Fruit fly (Drosophila melanogaster) whole organism, embryonic: Measurements from ENCODE around the gene NijB.

Experiments
- ATbp ChIP-seq: fragments of 200-800 bp; sonication (Bioruptor generic); optimal IDR thresholded peaks from 2 replicates; lab custom pipeline; 2017; ENCODE audit warnings: missing biosample characterization, mild to moderate bottlenecking, missing genetic modification characterization, missing genetic modification reagents
- Antp ChIP-seq: fragments of 200-800 bp; sonication (Bioruptor generic); optimal IDR thresholded peaks from 3 replicates; lab custom pipeline; 2016; ENCODE audit warnings: missing biosample characterization, missing genetic modification characterization
- B-H2 ChIP-seq: fragments of 200-800 bp; sonication (Bioruptor generic); optimal IDR thresholded peaks from 2 replicates; lab custom pipeline; 2018; ENCODE audit warnings: missing biosample characterization, mild to moderate bottlenecking, missing genetic modification characterization
- Bteb2 ChIP-seq: fragments of 200-800 bp; sonication (Bioruptor generic); optimal IDR thresholded peaks from 2 replicates; lab custom pipeline; 2016; ENCODE audit warnings: missing biosample characterization, missing genetic modification characterization
- CG11560 ChIP-seq: fragments of 200-800 bp; sonication (Bioruptor generic); IDR thresholded peaks from 3 replicates; pipeline ENCODE4 v1.3.6; 2022; ENCODE audit warnings: missing biosample characterization, missing genetic modification characterization
- CG13123 ChIP-seq: fragments of 200-800 bp; sonication (Bioruptor generic); optimal IDR thresholded peaks from 2 replicates; lab custom pipeline; 2016; ENCODE audit warnings: missing biosample characterization, missing genetic modification characterization
- CG1529 ChIP-seq: fragments of 200-800 bp; sonication (Bioruptor generic); optimal IDR thresholded peaks from 3 replicates; lab custom pipeline; 2018; ENCODE audit warnings: missing biosample characterization, missing genetic modification characterization
- CG15479 ChIP-seq: fragments of 200-800 bp; sonication (Bioruptor generic); optimal IDR thresholded peaks from 3 replicates; lab custom pipeline; 2019; ENCODE audit warnings: missing biosample characterization, mild to moderate bottlenecking, missing genetic modification characterization, moderate library complexity
- CG17359 ChIP-seq: fragments of 200-800 bp; sonication (Bioruptor generic); optimal IDR thresholded peaks from 3 replicates; lab custom pipeline; 2018; ENCODE audit warnings: missing biosample characterization, mild to moderate bottlenecking, missing genetic modification characterization, moderate library complexity
- CG17361 ChIP-seq: fragments of 200-800 bp; sonication (Bioruptor generic); IDR thresholded peaks from 3 replicates; pipeline ENCODE4 v1.3.6; 2022; ENCODE audit warnings: missing biosample characterization, missing genetic modification characterization
- CG30020 ChIP-seq: fragments of 200-800 bp; optimal IDR thresholded peaks from 2 replicates; lab custom pipeline; 2019; ENCODE audit warnings: missing biosample characterization, mild to moderate bottlenecking, missing genetic modification characterization, moderate library complexity
- CG30403 ChIP-seq: fragments of 200-800 bp; sonication (Bioruptor generic); optimal IDR thresholded peaks from 3 replicates; lab custom pipeline; 2016; ENCODE audit warnings: missing biosample characterization, missing genetic modification characterization
- CG31224 ChIP-seq: fragments of 200-800 bp; sonication (Bioruptor generic); IDR thresholded peaks from 2 replicates; pipeline ENCODE4 v1.3.6; 2022; ENCODE audit warnings: missing biosample characterization, missing genetic modification characterization
- CG4617 ChIP-seq: fragments of 200-800 bp; sonication (Bioruptor generic); optimal IDR thresholded peaks from 3 replicates; lab custom pipeline; 2016; ENCODE audit warnings: missing biosample characterization, missing genetic modification characterization, borderline replicate concordance
- CG6654 ChIP-seq: fragments of 200-800 bp; sonication (Bioruptor generic); optimal IDR thresholded peaks from 2 replicates; lab custom pipeline; 2017; ENCODE audit warnings: missing biosample characterization, mild to moderate bottlenecking, missing genetic modification characterization
- CG7839 ChIP-seq: fragments of 200-800 bp; sonication (Bioruptor generic); optimal IDR thresholded peaks from 3 replicates; lab custom pipeline; 2018; ENCODE audit warnings: missing biosample characterization, mild to moderate bottlenecking, missing genetic modification characterization, moderate library complexity
- CG8290 ChIP-seq, 3 experiments: fragments of 200-800 bp; sonication (Bioruptor generic); optimal IDR thresholded peaks; 2 replicates each; lab custom pipeline; 2016 to 2019; ENCODE audit warnings: missing biosample characterization in 3 of 3, missing genetic modification characterization in 3 of 3, mild to moderate bottlenecking in 2 of 3, moderate library complexity in 1 of 3
- CG9609 ChIP-seq: fragments of 200-800 bp; sonication (Bioruptor generic); optimal IDR thresholded peaks from 3 replicates; lab custom pipeline; 2016; ENCODE audit warnings: missing biosample characterization, missing genetic modification characterization
- CG9797 ChIP-seq: fragments of 200-800 bp; sonication (Bioruptor generic); optimal IDR thresholded peaks from 3 replicates; lab custom pipeline; 2018; ENCODE audit warnings: missing biosample characterization, mild to moderate bottlenecking, missing genetic modification characterization
- CG9876 ChIP-seq: fragments of 200-800 bp; sonication (Bioruptor generic); optimal IDR thresholded peaks from 2 replicates; lab custom pipeline; 2016; ENCODE audit warnings: missing biosample characterization, missing genetic modification characterization
- Gug ChIP-seq: fragments of 200-800 bp; sonication (Bioruptor generic); IDR thresholded peaks from 4 replicates; pipeline ENCODE4 v1.3.6; 2022; ENCODE audit warnings: missing biosample characterization, missing genetic modification characterization
- HLH54F ChIP-seq: fragments of 200-800 bp; sonication (Bioruptor generic); optimal IDR thresholded peaks from 3 replicates; lab custom pipeline; 2016; ENCODE audit warnings: missing biosample characterization, missing genetic modification characterization
- Hand ChIP-seq: fragments of 200-800 bp; sonication (Bioruptor generic); optimal IDR thresholded peaks from 2 replicates; lab custom pipeline; 2017; ENCODE audit warnings: mild to moderate bottlenecking, missing biosample characterization, missing genetic modification reagents, missing genetic modification characterization
- Hey ChIP-seq: fragments of 200-800 bp; sonication (Bioruptor generic); optimal IDR thresholded peaks from 3 replicates; lab custom pipeline; 2018; ENCODE audit warnings: missing biosample characterization, mild to moderate bottlenecking, missing genetic modification characterization
- HmgZ ChIP-seq: fragments of 200-800 bp; sonication (Bioruptor generic); optimal IDR thresholded peaks from 2 replicates; lab custom pipeline; 2018; ENCODE audit warnings: missing biosample characterization, mild to moderate bottlenecking, missing genetic modification characterization
- Hmr ChIP-seq: fragments of 200-800 bp; sonication (Bioruptor generic); optimal IDR thresholded peaks from 3 replicates; lab custom pipeline; 2017; ENCODE audit warnings: mild to moderate bottlenecking, missing biosample characterization, missing genetic modification reagents, missing genetic modification characterization
- Mes4 ChIP-seq: fragments of 200-800 bp; sonication (Bioruptor generic); optimal IDR thresholded peaks from 2 replicates; lab custom pipeline; 2016; ENCODE audit warnings: missing biosample characterization, missing genetic modification characterization
- NC2α ChIP-seq: fragments of 200-800 bp; sonication (Bioruptor generic); optimal IDR thresholded peaks from 2 replicates; lab custom pipeline; 2016; ENCODE audit warnings: missing biosample characterization, missing genetic modification characterization
- Neu2 ChIP-seq: fragments of 200-800 bp; sonication (Bioruptor generic); optimal IDR thresholded peaks from 3 replicates; lab custom pipeline; 2016; ENCODE audit warnings: missing biosample characterization, missing genetic modification characterization, borderline replicate concordance
- Nf-YA ChIP-seq: fragments of 200-800 bp; sonication (Bioruptor generic); IDR thresholded peaks from 2 replicates; pipeline ENCODE4 v1.3.6; 2022; ENCODE audit warnings: missing biosample characterization, missing genetic modification characterization
- Side ChIP-seq: fragments of 200-800 bp; sonication (Bioruptor generic); optimal IDR thresholded peaks from 2 replicates; lab custom pipeline; 2016; ENCODE audit warnings: missing biosample characterization, missing genetic modification characterization
- Vsx1 ChIP-seq: fragments of 200-800 bp; sonication (Bioruptor generic); optimal IDR thresholded peaks from 2 replicates; lab custom pipeline; 2017; ENCODE audit warnings: missing biosample characterization, mild to moderate bottlenecking, missing genetic modification characterization, missing genetic modification reagents
- bsh ChIP-seq, 2 experiments: fragments of 200-800 bp; sonication (Bioruptor generic); optimal IDR thresholded peaks; 2 replicates each; lab custom pipeline; 2017 to 2018; ENCODE audit warnings: mild to moderate bottlenecking in 2 of 2, missing biosample characterization in 2 of 2, missing genetic modification characterization in 2 of 2, moderate library complexity in 1 of 2
- btn ChIP-seq: fragments of 200-800 bp; sonication (Bioruptor generic); optimal IDR thresholded peaks from 2 replicates; lab custom pipeline; 2016; ENCODE audit warnings: missing biosample characterization, missing genetic modification characterization
- crc ChIP-seq: fragments of 200-800 bp; sonication (Bioruptor generic); optimal IDR thresholded peaks from 2 replicates; lab custom pipeline; 2016; ENCODE audit warnings: missing biosample characterization, missing genetic modification characterization
- dmrt99B ChIP-seq: fragments of 200-800 bp; sonication (Bioruptor generic); optimal IDR thresholded peaks from 2 replicates; lab custom pipeline; 2018; ENCODE audit warnings: missing biosample characterization, mild to moderate bottlenecking, missing genetic modification characterization, moderate library complexity
- gsb-n ChIP-seq: fragments of 200-800 bp; sonication (Bioruptor generic); optimal IDR thresholded peaks from 3 replicates; lab custom pipeline; 2018; ENCODE audit warnings: missing biosample characterization, mild to moderate bottlenecking, missing genetic modification characterization
- h ChIP-seq: fragments of >200 bp; optimal IDR thresholded peaks from 2 replicates; lab custom pipeline; 2017
- hb ChIP-seq: fragments of 200-800 bp; sonication (Bioruptor generic); IDR thresholded peaks from 3 replicates; pipeline ENCODE4 v1.3.6; 2022; ENCODE audit warnings: missing biosample characterization, missing genetic modification characterization; ENCODE audit not compliant: partially characterized antibody
- hbn ChIP-seq: fragments of 200-800 bp; sonication (Bioruptor generic); IDR thresholded peaks from 2 replicates; pipeline ENCODE4 v1.3.6; 2022; ENCODE audit warnings: missing biosample characterization, missing genetic modification characterization; ENCODE audit not compliant: partially characterized antibody
- her ChIP-seq: fragments of 200-800 bp; sonication (Bioruptor generic); optimal IDR thresholded peaks from 2 replicates; lab custom pipeline; 2016; ENCODE audit warnings: missing biosample characterization, missing genetic modification characterization
- lmd ChIP-seq: fragments of 200-800 bp; sonication (Bioruptor generic); IDR thresholded peaks from 2 replicates; pipeline ENCODE4 v1.3.6; 2022; ENCODE audit warnings: missing biosample characterization, missing genetic modification characterization
- lov ChIP-seq, 2 experiments: fragments of 200-800 bp in 1 of 2; fragments of >200 bp in 1 of 2; sonication (Bioruptor generic) in 1 of 2; IDR thresholded peaks in 1 of 2; optimal IDR thresholded peaks in 1 of 2; 2 replicates in 1 of 2; 3 replicates in 1 of 2; pipeline versions ENCODE4 v1.3.6 to Lab custom; 2017 to 2022; ENCODE audit warnings: missing biosample characterization in 1 of 2, missing genetic modification characterization in 1 of 2
- nerfin-1 ChIP-seq: fragments of 200-800 bp; sonication (Bioruptor generic); optimal IDR thresholded peaks from 3 replicates; lab custom pipeline; 2019; ENCODE audit warnings: missing biosample characterization, mild to moderate bottlenecking, missing genetic modification characterization, moderate library complexity
- p53 ChIP-seq: fragments of 200-800 bp; sonication (Bioruptor generic); optimal IDR thresholded peaks from 2 replicates; lab custom pipeline; 2016; ENCODE audit warnings: missing biosample characterization, missing genetic modification characterization
- sna ChIP-seq: fragments of 200-800 bp; sonication (Bioruptor generic); IDR thresholded peaks from 2 replicates; pipeline ENCODE4 v1.3.6; 2022; ENCODE audit warnings: missing biosample characterization, missing genetic modification characterization; ENCODE audit not compliant: partially characterized antibody
- toy ChIP-seq: fragments of 200-800 bp; sonication (Bioruptor generic); IDR thresholded peaks from 2 replicates; pipeline ENCODE4 v1.3.6; 2022; ENCODE audit warnings: missing biosample characterization, missing genetic modification characterization
- trem ChIP-seq: fragments of 200-800 bp; optimal IDR thresholded peaks from 3 replicates; lab custom pipeline; 2019; ENCODE audit warnings: missing biosample characterization, mild to moderate bottlenecking, missing genetic modification characterization, moderate library complexity
- yki ChIP-seq: fragments of >200 bp; optimal IDR thresholded peaks from 3 replicates; lab custom pipeline; 2018

Gene NijB

dm6 chr3L:18898770-18899278 is 6.6 kb downstream of the NijB start, which contains the start of gene RpL26 (continued):
- peak; percentile 79 for TF ChIP-seq CG17361 (GFP tag; lab: Robert Waterston, UW)
- no peak for TF ChIP-seq lov (optimal IDR thresholded peaks at IDR 0.05; lab: Kevin White, UChicago)
- 0 out of 3 replicates have a peak, but pooled peaks have one; percentile 21 for TF ChIP-seq lov (GFP tag; IDR thresholded peaks at IDR 0.05; lab: Robert Waterston, UW)
- TF ChIP-seq CG13123 (GFP tag; lab: Kevin White, UChicago) = peak; percentile 64
- peak; percentile 47 for TF ChIP-seq CG9797 (GFP tag; lab: Kevin White, UChicago)
- no peak for TF ChIP-seq ATbp (GFP tag; lab: Kevin White, UChicago)
- TF ChIP-seq crc (GFP tag; lab: Kevin White, UChicago) = peak; percentile 65
- TF ChIP-seq Side (GFP tag; lab: Kevin White, UChicago) = peak; percentile 71
- no peak for TF ChIP-seq Vsx1
- TF ChIP-seq NC2α (GFP tag; lab: Kevin White, UChicago) = peak; percentile 57
- TF ChIP-seq h (lab: Kevin White, UChicago) = no peak
- TF ChIP-seq CG17359 (tag; lab: Kevin White, UChicago) = peak; percentile 43
- peak; percentile 94 for TF ChIP-seq sna (GFP tag; lab: Robert Waterston, UW)
- no peak for TF ChIP-seq Hey (tag; lab: Kevin White, UChicago)
- no peak for TF ChIP-seq btn (GFP tag; lab: Kevin White, UChicago)
- TF ChIP-seq her = peak; percentile 41
- no peak for TF ChIP-seq yki (lab: Kevin White, UChicago)
- peak; percentile 64 for TF ChIP-seq trem (tag; lab: Kevin White, UChicago)
- peak; percentile 78 for TF ChIP-seq HmgZ (tag; lab: Kevin White, UChicago)
- peak; percentile 81 for TF ChIP-seq CG9876 (GFP tag; lab: Kevin White, UChicago)
- peak; percentile 29 to 48 for TF ChIP-seq bsh (GFP tag; optimal IDR thresholded peaks at IDR 0.05; lab: Kevin White, UChicago)
- TF ChIP-seq B-H2 (GFP tag; lab: Kevin White, UChicago) = peak; percentile 83
- 0 out of 2 replicates have a peak, but pooled peaks have one; percentile 12 for TF ChIP-seq Nf-YA
- peak; percentile 53 for TF ChIP-seq CG31224 (GFP tag; lab: Robert Waterston, UW)
- peak; percentile 86 for TF ChIP-seq HLH54F (GFP tag; lab: Kevin White, UChicago)
- no peak for TF ChIP-seq Hand (GFP tag; lab: Kevin White, UChicago)
- TF ChIP-seq Gug = peak; percentile 67; the same call in 2 of the 4 replicates
- peak; percentile 68 for TF ChIP-seq nerfin-1 (tag; lab: Kevin White, UChicago)
- TF ChIP-seq CG9609 (GFP tag; lab: Kevin White, UChicago) = peak; percentile 87
- TF ChIP-seq gsb-n = no peak
- TF ChIP-seq Neu2 (GFP tag; lab: Kevin White, UChicago) = no peak
- TF ChIP-seq CG4617 (GFP tag; lab: Kevin White, UChicago) = peak; percentile 55
- peak; percentile 89 for TF ChIP-seq CG30403 (GFP tag; lab: Kevin White, UChicago)
- TF ChIP-seq lmd (GFP tag; lab: Robert Waterston, UW) = peak; percentile 73; the same call in 1 of the 2 replicates
- peak; percentile 79 for TF ChIP-seq p53
- TF ChIP-seq toy (GFP tag; lab: Robert Waterston, UW) = peak; percentile 51; the same call in 1 of the 2 replicates
- peak; percentile 97 for TF ChIP-seq hb (GFP tag; lab: Robert Waterston, UW)
- peak; percentile 95 for TF ChIP-seq hbn (GFP tag; lab: Robert Waterston, UW)
- peak; percentile 71 for TF ChIP-seq CG8290 (GFP tag; optimal IDR thresholded peaks at IDR 0.05; lab: Kevin White, UChicago)
- no peak for TF ChIP-seq CG8290 (tag; optimal IDR thresholded peaks at IDR 0.05; lab: Kevin White, UChicago)
- TF ChIP-seq dmrt99B = no peak
- TF ChIP-seq Hmr (GFP tag; lab: Kevin White, UChicago) = no peak
- TF ChIP-seq CG1529 (GFP tag; lab: Kevin White, UChicago) = no peak
- peak; percentile 75 for TF ChIP-seq Antp (GFP tag; lab: Kevin White, UChicago)
- no peak for TF ChIP-seq CG6654 (GFP tag; lab: Kevin White, UChicago)
- peak; percentile 53 for TF ChIP-seq CG7839 (tag; lab: Kevin White, UChicago)
- peak; percentile 77 for TF ChIP-seq CG30020
- peak; percentile 96 for TF ChIP-seq Mes4 (GFP tag; lab: Kevin White, UChicago)
- TF ChIP-seq Bteb2 (GFP tag; lab: Kevin White, UChicago) = peak; percentile 72
- TF ChIP-seq CG11560 = peak; percentile 34; the same call in 1 of the 3 replicates
- no peak for TF ChIP-seq CG15479 (GFP tag; lab: Kevin White, UChicago)
